Worm (Caenorhabditis elegans) whole organism, L2 larva: ENCODE results near the gene toe-2.

Experiments
- C34F6.9 ChIP-seq: fragments of 150-350 bp; optimal IDR thresholded peaks from 2 replicates; lab custom pipeline; 2014; ENCODE audit warnings: missing biosample characterization, missing genetic modification characterization
- F13H6.1 ChIP-seq: sonication (generic microtip); optimal IDR thresholded peaks from 2 replicates; lab custom pipeline; 2016; ENCODE audit warnings: missing genetic modification characterization, missing compliant biosample characterization
- R02D3.7 ChIP-seq: fragments of 150-350 bp; optimal IDR thresholded peaks from 2 replicates; lab custom pipeline; 2014; ENCODE audit warnings: missing biosample characterization, missing genetic modification characterization
- Y55F3AM.14 ChIP-seq: fragments of 200-800 bp; sonication (Bioruptor generic); optimal IDR thresholded peaks from 2 replicates; lab custom pipeline; 2018; ENCODE audit warnings: mild to moderate bottlenecking, missing genetic modification characterization, missing compliant biosample characterization
- ZK546.5 ChIP-seq: sonication (generic microtip); optimal IDR thresholded peaks from 2 replicates; lab custom pipeline; 2017; ENCODE audit warnings: missing biosample characterization, missing genetic modification characterization
- alr-1 ChIP-seq: fragments of 150-350 bp; optimal IDR thresholded peaks from 2 replicates; lab custom pipeline; 2014; ENCODE audit warnings: missing biosample characterization, missing genetic modification characterization
- aly-2 ChIP-seq: fragments of 150-350 bp; optimal IDR thresholded peaks from 2 replicates; lab custom pipeline; 2014; ENCODE audit warnings: missing biosample characterization, missing genetic modification characterization
- ama-1 ChIP-seq: fragments of 150-350 bp; optimal IDR thresholded peaks from 2 replicates; lab custom pipeline; 2018; ENCODE audit warnings: inconsistent platforms
- blmp-1 ChIP-seq: sonication (generic microtip); optimal IDR thresholded peaks from 2 replicates; lab custom pipeline; 2017; ENCODE audit warnings: missing genetic modification characterization, mild to moderate bottlenecking, missing compliant biosample characterization, antibody characterized with exemption, moderate library complexity; ENCODE audit not compliant: insufficient read depth
- ceh-16 ChIP-seq: fragments of 150-350 bp; optimal IDR thresholded peaks from 2 replicates; lab custom pipeline; 2014; ENCODE audit warnings: missing biosample characterization, missing genetic modification characterization
- crh-2 ChIP-seq: sonication (generic microtip); optimal IDR thresholded peaks from 2 replicates; lab custom pipeline; 2017; ENCODE audit warnings: missing biosample characterization, missing genetic modification characterization
- egl-27 ChIP-seq: sonication (generic microtip); optimal IDR thresholded peaks from 3 replicates; lab custom pipeline; 2017; ENCODE audit warnings: missing biosample characterization, missing genetic modification reagents, missing genetic modification characterization
- elt-1 ChIP-seq: fragments of 150-350 bp; optimal IDR thresholded peaks from 2 replicates; lab custom pipeline; 2014; ENCODE audit warnings: missing biosample characterization, missing genetic modification characterization
- elt-3 ChIP-seq: sonication (generic microtip); optimal IDR thresholded peaks from 2 replicates; lab custom pipeline; 2017; ENCODE audit warnings: missing biosample characterization, missing genetic modification characterization
- fos-1 ChIP-seq: fragments of 150-350 bp; optimal IDR thresholded peaks from 2 replicates; lab custom pipeline; 2014; ENCODE audit warnings: missing biosample characterization, missing genetic modification characterization
- gmeb-1 ChIP-seq: fragments of 150-350 bp; optimal IDR thresholded peaks from 2 replicates; lab custom pipeline; 2014; ENCODE audit warnings: missing biosample characterization, missing genetic modification characterization
- lin-11 ChIP-seq: fragments of 150-350 bp; sonication (generic microtip); optimal IDR thresholded peaks from 2 replicates; lab custom pipeline; 2014; ENCODE audit warnings: missing biosample characterization, missing genetic modification characterization, inconsistent platforms, mixed read lengths
- lin-13 ChIP-seq: fragments of 150-350 bp; optimal IDR thresholded peaks from 2 replicates; lab custom pipeline; 2014; ENCODE audit warnings: missing biosample characterization, missing genetic modification reagents, missing genetic modification characterization
- lin-39 ChIP-seq: fragments of 150-350 bp; optimal IDR thresholded peaks from 2 replicates; lab custom pipeline; 2014; ENCODE audit warnings: missing biosample characterization, missing genetic modification reagents, missing genetic modification characterization
- lsy-2 ChIP-seq, 2 experiments: fragments of 150-350 bp in 1 of 2; sonication (generic microtip) in 1 of 2; optimal IDR thresholded peaks; 2 replicates each; lab custom pipeline; 2014 to 2017; ENCODE audit warnings: missing biosample characterization in 2 of 2, missing genetic modification characterization in 2 of 2
- mbf-1 ChIP-seq: sonication (generic microtip); optimal IDR thresholded peaks from 2 replicates; lab custom pipeline; 2017; ENCODE audit warnings: missing biosample characterization, missing genetic modification characterization
- mdl-1 ChIP-seq, 2 experiments: fragments of 150-350 bp in 1 of 2; sonication (generic microtip) in 1 of 2; optimal IDR thresholded peaks; 2 replicates each; lab custom pipeline; 2017; ENCODE audit warnings: missing biosample characterization in 2 of 2, missing genetic modification characterization in 2 of 2
- nhr-10 ChIP-seq: sonication (generic microtip); optimal IDR thresholded peaks from 2 replicates; lab custom pipeline; 2017; ENCODE audit warnings: missing biosample characterization, missing genetic modification characterization
- nhr-11 ChIP-seq: fragments of 150-350 bp; optimal IDR thresholded peaks from 2 replicates; lab custom pipeline; 2014; ENCODE audit warnings: missing biosample characterization, missing genetic modification characterization
- nhr-12 ChIP-seq: fragments of 150-350 bp; optimal IDR thresholded peaks from 2 replicates; lab custom pipeline; 2014; ENCODE audit warnings: missing biosample characterization, missing genetic modification characterization
- nhr-129 ChIP-seq: fragments of 150-350 bp; optimal IDR thresholded peaks from 2 replicates; lab custom pipeline; 2014; ENCODE audit warnings: missing biosample characterization, missing genetic modification characterization
- nhr-21 ChIP-seq: fragments of 150-350 bp; optimal IDR thresholded peaks from 2 replicates; lab custom pipeline; 2014; ENCODE audit warnings: missing biosample characterization, missing genetic modification characterization
- nhr-23 ChIP-seq: fragments of 150-350 bp; optimal IDR thresholded peaks from 2 replicates; lab custom pipeline; 2014; ENCODE audit warnings: missing biosample characterization, missing genetic modification reagents, missing genetic modification characterization
- nhr-237 ChIP-seq: fragments of 150-350 bp; optimal IDR thresholded peaks from 2 replicates; lab custom pipeline; 2014; ENCODE audit warnings: missing biosample characterization, missing genetic modification characterization
- nhr-25 ChIP-seq: fragments of 150-350 bp; sonication (generic microtip); optimal IDR thresholded peaks from 3 replicates; lab custom pipeline; 2014; ENCODE audit warnings: missing biosample characterization, missing genetic modification characterization
- nhr-6 ChIP-seq: fragments of 150-350 bp; optimal IDR thresholded peaks from 2 replicates; lab custom pipeline; 2014; ENCODE audit warnings: missing biosample characterization, missing genetic modification characterization
- nhr-77 ChIP-seq: fragments of 150-350 bp; optimal IDR thresholded peaks from 2 replicates; lab custom pipeline; 2014; ENCODE audit warnings: missing biosample characterization, missing genetic modification characterization
- sem-4 ChIP-seq: fragments of 150-350 bp; optimal IDR thresholded peaks from 2 replicates; lab custom pipeline; 2014; ENCODE audit warnings: missing biosample characterization, missing genetic modification reagents, missing genetic modification characterization
- skn-1 ChIP-seq: sonication (generic microtip); optimal IDR thresholded peaks from 2 replicates; lab custom pipeline; 2017; ENCODE audit warnings: missing biosample characterization, missing genetic modification characterization
- sma-3 ChIP-seq: sonication (generic microtip); optimal IDR thresholded peaks from 2 replicates; lab custom pipeline; 2016; ENCODE audit warnings: missing genetic modification reagents, missing genetic modification characterization, missing compliant biosample characterization
- sma-9 ChIP-seq, 2 experiments: fragments of 150-350 bp in 1 of 2; sonication (generic microtip) in 1 of 2; optimal IDR thresholded peaks; 2 replicates each; lab custom pipeline; 2014 to 2016; ENCODE audit warnings: missing genetic modification characterization in 2 of 2, mild to moderate bottlenecking in 1 of 2, missing biosample characterization in 1 of 2, missing compliant biosample characterization in 1 of 2, missing genetic modification reagents in 1 of 2, moderate library complexity in 1 of 2
- unc-39 ChIP-seq: fragments of 150-350 bp; optimal IDR thresholded peaks from 2 replicates; lab custom pipeline; 2014; ENCODE audit warnings: missing biosample characterization, missing genetic modification characterization
- unc-55 ChIP-seq: fragments of 150-350 bp; sonication (generic microtip); optimal IDR thresholded peaks from 3 replicates; lab custom pipeline; 2014; ENCODE audit warnings: missing biosample characterization, missing genetic modification reagents, missing genetic modification characterization
- unc-62 ChIP-seq: fragments of 150-350 bp; optimal IDR thresholded peaks from 2 replicates; lab custom pipeline; 2014; ENCODE audit warnings: missing biosample characterization, missing genetic modification reagents, missing genetic modification characterization
- zag-1 ChIP-seq: fragments of 150-350 bp; optimal IDR thresholded peaks from 2 replicates; lab custom pipeline; 2014; ENCODE audit warnings: missing biosample characterization, missing genetic modification characterization
- ztf-1 ChIP-seq: fragments of 200-800 bp; sonication (Bioruptor generic); conservative IDR thresholded peaks from 2 replicates; pipeline ENCODE4 v1.3.6; 2022; ENCODE audit warnings: missing genetic modification characterization, missing compliant biosample characterization
- ztf-11 ChIP-seq: sonication (generic microtip); optimal IDR thresholded peaks from 2 replicates; lab custom pipeline; 2017; ENCODE audit warnings: missing biosample characterization, missing genetic modification characterization
- ztf-4 ChIP-seq: fragments of 150-350 bp; optimal IDR thresholded peaks from 2 replicates; lab custom pipeline; 2014; ENCODE audit warnings: missing biosample characterization, missing genetic modification characterization

The toe-2 gene

DNA sequence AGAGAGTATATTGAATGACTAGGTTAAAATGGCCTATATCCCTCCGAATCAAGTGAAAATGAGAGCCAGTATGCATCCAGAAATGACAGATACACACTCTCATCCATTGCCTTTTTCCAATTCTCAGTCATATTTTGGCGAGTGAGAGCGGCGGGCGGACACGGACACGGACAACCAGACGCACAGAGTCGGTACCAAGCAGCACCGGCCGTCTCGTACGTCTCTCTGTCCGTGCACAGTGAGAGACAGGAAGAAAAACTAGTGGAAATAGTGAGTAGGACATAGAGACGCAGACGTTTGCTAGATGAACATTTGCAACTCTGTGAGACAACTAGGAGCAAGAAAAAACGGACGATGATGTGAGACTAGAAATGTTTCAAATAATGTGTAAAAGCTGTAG lies 42.1 kb upstream of the toe-2 start:
- peak; percentile 56 for TF ChIP-seq C34F6.9 (tag; lab: Kevin White, UChicago)
- TF ChIP-seq skn-1 (tag; lab: Kevin White, UChicago): no peak
- TF ChIP-seq elt-1: no peak
- TF ChIP-seq Y55F3AM.14 (GFP tag; lab: Kevin White, UChicago): no peak
- no peak for TF ChIP-seq ama-1 (lab: Kevin White, UChicago)
- TF ChIP-seq F13H6.1 (tag; lab: Kevin White, UChicago): peak; percentile 11
- TF ChIP-seq sem-4 (tag; lab: Kevin White, UChicago): no peak
- no peak for TF ChIP-seq mdl-1 (tag; optimal IDR thresholded peaks at IDR 0.05; lab: Kevin White, UChicago)
- peak in 1 of 2 experiments; percentile 59 for TF ChIP-seq lsy-2 (tag; optimal IDR thresholded peaks at IDR 0.05; lab: Kevin White, UChicago)
- TF ChIP-seq nhr-21: no peak
- TF ChIP-seq mbf-1: no peak
- no peak for TF ChIP-seq elt-3 (tag; lab: Kevin White, UChicago)
- no peak for TF ChIP-seq nhr-11 (tag; lab: Kevin White, UChicago)
- TF ChIP-seq lin-11 (tag; lab: Kevin White, UChicago): no peak
- TF ChIP-seq ztf-1: no peak
- TF ChIP-seq unc-55 (GFP tag; lab: Kevin White, UChicago): peak; percentile 63
- no peak for TF ChIP-seq alr-1 (tag; lab: Kevin White, UChicago)
- TF ChIP-seq fos-1 (tag; lab: Kevin White, UChicago): peak; percentile 39
- TF ChIP-seq lin-13 (GFP tag; lab: Kevin White, UChicago): no peak
- no peak for TF ChIP-seq ztf-11
- no peak for TF ChIP-seq nhr-77 (tag; lab: Kevin White, UChicago)
- TF ChIP-seq egl-27 (tag; lab: Kevin White, UChicago): no peak
- TF ChIP-seq unc-39 (tag; lab: Kevin White, UChicago): no peak
- TF ChIP-seq R02D3.7 (tag; lab: Kevin White, UChicago): no peak
- no peak for TF ChIP-seq aly-2
- no peak for TF ChIP-seq nhr-25
- no peak for TF ChIP-seq nhr-12
- no peak for TF ChIP-seq nhr-6 (tag; lab: Kevin White, UChicago)
- no peak for TF ChIP-seq ztf-4 (tag; lab: Kevin White, UChicago)
- no peak for TF ChIP-seq sma-3
- no peak for TF ChIP-seq ceh-16
- no peak for TF ChIP-seq gmeb-1 (tag; lab: Kevin White, UChicago)
- peak; percentile 57 for TF ChIP-seq nhr-129
- TF ChIP-seq ZK546.5 (tag; lab: Kevin White, UChicago): no peak
- TF ChIP-seq zag-1 (tag; lab: Kevin White, UChicago): peak; percentile 43
- no peak for TF ChIP-seq sma-9 (GFP tag; optimal IDR thresholded peaks at IDR 0.05; lab: Kevin White, UChicago)
- no peak for TF ChIP-seq sma-9 (tag; optimal IDR thresholded peaks at IDR 0.05; lab: Kevin White, UChicago)
- no peak for TF ChIP-seq nhr-10 (tag; lab: Kevin White, UChicago)
- no peak for TF ChIP-seq crh-2 (tag; lab: Kevin White, UChicago)
- no peak for TF ChIP-seq lin-39 (tag; lab: Kevin White, UChicago)
- TF ChIP-seq, all 48 proteins: peak for 7

DNA sequence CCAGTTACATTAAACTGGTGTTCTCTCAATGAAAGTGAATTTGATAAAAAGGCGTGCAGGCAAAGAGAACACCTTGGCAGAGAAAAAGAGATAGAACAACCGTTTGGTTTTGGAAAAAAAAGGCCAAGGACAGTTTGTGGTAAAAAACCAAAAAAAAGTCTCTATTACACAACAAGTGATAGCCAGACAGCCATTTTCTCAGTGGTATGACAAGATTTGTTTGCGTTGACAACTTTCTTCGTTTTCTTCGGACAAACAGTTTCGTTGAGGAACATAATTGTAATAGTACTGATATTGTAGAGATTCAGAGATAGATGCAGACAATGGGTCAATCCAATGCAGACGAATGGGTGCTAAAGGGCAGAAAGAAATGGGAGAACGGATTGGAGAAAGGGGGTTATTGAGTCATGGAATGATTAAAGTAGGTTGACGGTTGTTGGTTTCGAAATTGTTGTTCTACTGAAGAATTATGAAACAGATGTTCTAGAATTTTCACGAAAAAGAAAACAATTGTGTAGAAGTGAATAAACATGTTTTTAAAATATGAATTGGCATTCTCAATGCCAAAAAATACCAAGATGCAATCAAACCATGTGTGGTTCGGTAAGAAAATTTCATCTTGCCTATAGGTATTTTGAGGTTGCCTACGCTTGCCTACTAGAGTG lies 41.1 kb upstream of the toe-2 start:
- TF ChIP-seq sem-4 (tag; lab: Kevin White, UChicago): no peak
- peak; percentile 94 for TF ChIP-seq blmp-1 (tag; lab: Kevin White, UChicago)
- peak; percentile 29 for TF ChIP-seq fos-1 (tag; lab: Kevin White, UChicago)
- TF ChIP-seq F13H6.1 (tag; lab: Kevin White, UChicago): peak; percentile 9
- TF ChIP-seq R02D3.7 (tag; lab: Kevin White, UChicago): no peak
- peak; percentile 17 for TF ChIP-seq nhr-6 (tag; lab: Kevin White, UChicago)
- peak; percentile 35 for TF ChIP-seq Y55F3AM.14 (GFP tag; lab: Kevin White, UChicago)
- TF ChIP-seq mdl-1 (tag; optimal IDR thresholded peaks at IDR 0.05; lab: Kevin White, UChicago): no peak
- no peak for TF ChIP-seq unc-62 (GFP tag; lab: Kevin White, UChicago)
- no peak for TF ChIP-seq alr-1 (tag; lab: Kevin White, UChicago)
- TF ChIP-seq nhr-25: peak; percentile 72
- no peak for TF ChIP-seq nhr-129
- TF ChIP-seq lin-13 (GFP tag; lab: Kevin White, UChicago): no peak
- peak; percentile 56 for TF ChIP-seq sma-3
- TF ChIP-seq aly-2: no peak
- no peak for TF ChIP-seq elt-1
- TF ChIP-seq nhr-12: no peak
- no peak for TF ChIP-seq mbf-1
- TF ChIP-seq nhr-21: no peak
- TF ChIP-seq unc-55 (GFP tag; lab: Kevin White, UChicago): no peak
- TF ChIP-seq lin-39 (tag; lab: Kevin White, UChicago): no peak
- no peak for TF ChIP-seq nhr-23 (tag; lab: Kevin White, UChicago)
- TF ChIP-seq lsy-2 (tag; optimal IDR thresholded peaks at IDR 0.05; lab: Kevin White, UChicago): peak in 1 of 2 experiments; percentile 9
- TF ChIP-seq nhr-237 (tag; lab: Kevin White, UChicago): no peak
- peak; percentile 24 for TF ChIP-seq sma-9 (GFP tag; optimal IDR thresholded peaks at IDR 0.05; lab: Kevin White, UChicago)
- TF ChIP-seq sma-9 (tag; optimal IDR thresholded peaks at IDR 0.05; lab: Kevin White, UChicago): no peak
- no peak for TF ChIP-seq unc-39 (tag; lab: Kevin White, UChicago)
